Fruit fly (Drosophila melanogaster) whole organism, pupa: ENCODE results near the gene MESR6.

Source experiments
- CG14655 ChIP-seq: fragments of 200-800 bp; sonication (Bioruptor generic); optimal IDR thresholded peaks from 3 replicates; lab custom pipeline; 2017; ENCODE audit warnings: mild to moderate bottlenecking, missing biosample characterization, missing genetic modification reagents, missing genetic modification characterization
- CG9948 ChIP-seq: fragments of 200-800 bp; sonication (Bioruptor generic); optimal IDR thresholded peaks from 2 replicates; lab custom pipeline; 2018; ENCODE audit warnings: missing biosample characterization, mild to moderate bottlenecking, missing genetic modification characterization, moderate library complexity
- D1 ChIP-seq: fragments of 200-800 bp; sonication (Bioruptor generic); optimal IDR thresholded peaks from 2 replicates; lab custom pipeline; 2018; ENCODE audit warnings: missing biosample characterization, mild to moderate bottlenecking, missing genetic modification characterization, moderate library complexity
- EcR ChIP-seq: fragments of 200-800 bp; sonication (Bioruptor generic); optimal IDR thresholded peaks from 3 replicates; lab custom pipeline; 2019; ENCODE audit warnings: missing biosample characterization, missing genetic modification characterization, mild to moderate bottlenecking, moderate library complexity, missing genetic modification reagents
- Ets98B ChIP-seq: fragments of 200-800 bp; sonication (Bioruptor generic); IDR thresholded peaks from 2 replicates; pipeline ENCODE4 v1.3.6; 2022; ENCODE audit warnings: missing biosample characterization, missing genetic modification characterization
- Snoo ChIP-seq: fragments of 200-800 bp; sonication (Bioruptor generic); optimal IDR thresholded peaks from 3 replicates; lab custom pipeline; 2017; ENCODE audit warnings: missing biosample characterization, mild to moderate bottlenecking, missing genetic modification characterization, inconsistent platforms
- gl ChIP-seq: fragments of 200-800 bp; sonication (Bioruptor generic); optimal IDR thresholded peaks from 2 replicates; lab custom pipeline; 2018; ENCODE audit warnings: missing biosample characterization, mild to moderate bottlenecking, missing genetic modification characterization

DNA sequence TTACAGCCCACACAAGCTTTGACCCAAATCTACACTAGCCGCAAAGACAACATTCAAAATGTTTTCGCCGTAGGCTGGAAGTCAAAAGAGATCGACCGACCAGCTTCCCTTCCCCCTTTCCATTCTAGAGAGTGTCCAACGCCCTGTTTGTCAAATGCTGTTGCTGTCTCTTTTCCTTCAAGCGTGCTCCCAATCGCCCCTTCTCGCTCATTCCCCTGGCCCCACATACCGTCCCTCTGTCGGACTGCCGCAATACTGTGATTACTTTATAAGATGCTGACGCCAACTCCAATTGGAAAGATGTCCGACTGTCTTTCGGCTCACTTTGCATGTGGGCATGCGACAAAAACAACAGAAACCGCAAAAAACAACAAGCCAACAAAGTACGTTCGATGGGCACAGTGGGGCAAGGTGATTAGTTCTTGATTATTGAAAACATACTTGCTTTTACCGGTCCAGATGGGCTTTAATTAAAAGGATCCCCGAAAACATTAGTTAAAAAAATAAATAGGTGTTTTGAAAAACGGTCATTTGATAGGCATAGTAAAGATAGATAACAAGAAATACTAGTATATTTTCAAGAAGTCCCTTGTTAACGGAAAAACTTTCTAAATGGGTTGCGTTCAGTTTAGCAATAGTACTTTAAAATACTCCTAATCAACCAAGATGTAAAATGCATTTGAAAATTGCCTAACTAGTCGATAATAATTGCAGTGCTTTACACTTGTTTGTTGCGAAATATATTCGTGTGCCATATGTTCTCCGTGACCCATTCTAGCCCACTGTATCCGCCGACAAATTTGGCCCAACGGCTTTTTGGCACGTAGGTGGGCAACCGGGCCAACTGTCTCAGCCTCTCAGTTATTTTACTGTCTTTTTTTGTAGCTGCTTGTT, 12.4 kb upstream of the MESR6 start:
- TF ChIP-seq EcR = no peak
- peak; percentile 85 for TF ChIP-seq CG14655 (GFP tag; lab: Kevin White, UChicago)
- TF ChIP-seq gl (tag; lab: Kevin White, UChicago) = no peak
- peak; percentile 60 for TF ChIP-seq CG9948 (tag; lab: Kevin White, UChicago)
- peak; percentile 31 for TF ChIP-seq D1 (tag; lab: Kevin White, UChicago)
- peak; percentile 73 for TF ChIP-seq Snoo (tag; lab: Kevin White, UChicago)
- no peak; the same call in 1 of the 2 replicates for TF ChIP-seq Ets98B (GFP tag; lab: Robert Waterston, UW)
